Fruit fly (Drosophila melanogaster) whole organism, adult: ENCODE results near the gene Ugt37C2.

ENCODE experiments used
- CG11617 ChIP-seq: fragments of 200-800 bp; sonication (Bioruptor generic); optimal IDR thresholded peaks from 2 replicates; lab custom pipeline; 2017; ENCODE audit warnings: mild to moderate bottlenecking, missing biosample characterization, missing genetic modification reagents, missing genetic modification characterization
- CG1620 ChIP-seq: fragments of 200-800 bp; sonication (Bioruptor generic); optimal IDR thresholded peaks from 2 replicates; lab custom pipeline; 2016; ENCODE audit warnings: missing biosample characterization, missing genetic modification characterization
- CG33017 ChIP-seq: fragments of 200-800 bp; sonication (Bioruptor generic); optimal IDR thresholded peaks from 2 replicates; lab custom pipeline; 2018; ENCODE audit warnings: missing biosample characterization, mild to moderate bottlenecking, missing genetic modification characterization, moderate library complexity
- CG7101 ChIP-seq: fragments of 200-800 bp; sonication (Bioruptor generic); optimal IDR thresholded peaks from 2 replicates; lab custom pipeline; 2018; ENCODE audit warnings: missing biosample characterization, mild to moderate bottlenecking, missing genetic modification characterization, moderate library complexity
- Clk ChIP-seq: fragments of 200-800 bp; sonication (Bioruptor generic); optimal IDR thresholded peaks from 2 replicates; lab custom pipeline; 2017; ENCODE audit warnings: missing biosample characterization, missing genetic modification characterization
- Crg-1 ChIP-seq: fragments of 200-800 bp; sonication (Bioruptor generic); optimal IDR thresholded peaks from 2 replicates; lab custom pipeline; 2016; ENCODE audit warnings: missing biosample characterization, missing genetic modification characterization
- Hr96 ChIP-seq: fragments of 200-800 bp; sonication (Bioruptor generic); optimal IDR thresholded peaks from 2 replicates; lab custom pipeline; 2016; ENCODE audit warnings: missing biosample characterization, missing genetic modification characterization
- Mnt ChIP-seq: fragments of 200-800 bp; sonication (Bioruptor generic); optimal IDR thresholded peaks from 2 replicates; lab custom pipeline; 2016; ENCODE audit warnings: missing biosample characterization, mild to moderate bottlenecking, missing genetic modification characterization
- bab1 ChIP-seq: fragments of 200-800 bp; sonication (Bioruptor generic); optimal IDR thresholded peaks from 3 replicates; lab custom pipeline; 2019; ENCODE audit warnings: missing biosample characterization, mild to moderate bottlenecking, missing genetic modification characterization, moderate library complexity
- kay ChIP-seq: fragments of 200-800 bp; sonication (Bioruptor generic); peaks from one replicate; lab custom pipeline; 2016; ENCODE audit warnings: missing biosample characterization, missing genetic modification characterization, borderline replicate concordance
- ovo ChIP-seq: fragments of 200-800 bp; sonication (Bioruptor generic); optimal IDR thresholded peaks from 2 replicates; lab custom pipeline; 2016; ENCODE audit warnings: missing biosample characterization, missing genetic modification characterization

dm6 chr2L:16817421-16818101 lies 23.6 kb downstream of the Ugt37C2 start:
- TF ChIP-seq CG7101 (tag; lab: Kevin White, UChicago) (no peak), Clk (no peak), CG11617 (no peak), CG1620 (GFP tag; lab: Kevin White, UChicago) (no peak), Hr96 (GFP tag; lab: Kevin White, UChicago) (no peak), CG33017 (no peak), ovo (GFP tag; lab: Kevin White, UChicago) (no peak), Crg-1 (GFP tag; lab: Kevin White, UChicago) (no peak), bab1 (no peak), kay (GFP tag; lab: Kevin White, UChicago) (no peak), Mnt (GFP tag; lab: Kevin White, UChicago) (no peak)
